Worm (Caenorhabditis elegans): ENCODE results near the gene rpn-13.

Gene rpn-13

ce11 chrIII:6367712-6368111 lies 26.0 kb upstream of the rpn-13 start, which contains the start of the genes C56G2.15 and thoc-2:
Gene C56G2.15, minus strand, starts transcription at chrIII:6367899.
Gene thoc-2, plus strand, starts transcription at chrIII:6368042.
- TF ChIP-seq lin-14 (GFP tag; optimal IDR thresholded peaks at IDR 0.05) (peak; percentile 41), snu-23 (GFP tag; optimal IDR thresholded peaks at IDR 0.05) (peak; percentile 14), skn-1 (tag; optimal IDR thresholded peaks at IDR 0.05) (no peak), rnt-1 (tag; optimal IDR thresholded peaks at IDR 0.05) (peak; percentile 32), nhr-85 (tag) (peak; percentile 64), ceh-82 (tag; optimal IDR thresholded peaks at IDR 0.05) (no peak), fkh-8 (tag; optimal IDR thresholded peaks at IDR 0.05) (no peak), efl-1 (optimal IDR thresholded peaks at IDR 0.05) (peak in 1 of 2 experiments; percentile 0), efl-1 (GFP tag; optimal IDR thresholded peaks at IDR 0.05 in 1 of 2) (peak; percentile 3 to 80), sox-4 (tag; optimal IDR thresholded peaks at IDR 0.05) (no peak), xbp-1 (tag; optimal IDR thresholded peaks at IDR 0.05) (no peak), nhr-11 (tag; optimal IDR thresholded peaks at IDR 0.05) (no peak), lsy-2 (tag; optimal IDR thresholded peaks at IDR 0.05) (peak; percentile 18 to 37), grh-1 (GFP tag; IDR thresholded peaks at IDR 0.05) (no peak), blmp-1 (tag; optimal IDR thresholded peaks at IDR 0.05) (peak; percentile 18), elt-2 (tag; optimal IDR thresholded peaks at IDR 0.05) (no peak), ztf-11 (tag; optimal IDR thresholded peaks at IDR 0.05) (no peak), dsc-1 (tag; optimal IDR thresholded peaks at IDR 0.05) (no peak), pax-3 (tag; optimal IDR thresholded peaks at IDR 0.05) (no peak), egl-13 (tag; optimal IDR thresholded peaks at IDR 0.05) (no peak), unc-62 (GFP tag; optimal IDR thresholded peaks at IDR 0.05) (no peak), jun-1 (tag; optimal IDR thresholded peaks at IDR 0.05) (no peak), mef-2 (tag; optimal IDR thresholded peaks at IDR 0.05) (no peak), ces-1 (GFP tag; optimal IDR thresholded peaks at IDR 0.05) (no peak), nhr-71 (tag; optimal IDR thresholded peaks at IDR 0.05) (peak; percentile 31), nhr-76 (tag; optimal IDR thresholded peaks at IDR 0.05) (no peak)

- TF ChIP-seq fkh-8 (tag; optimal IDR thresholded peaks at IDR 0.05), result no peak
- no peak for TF ChIP-seq elt-2 (tag; optimal IDR thresholded peaks at IDR 0.05)
- TF ChIP-seq fkh-4 (tag; optimal IDR thresholded peaks at IDR 0.05; ENCODE audit: borderline replicate concordance), result no peak
- TF ChIP-seq unc-98 (GFP tag; IDR thresholded peaks at IDR 0.05), result no peak
- TF ChIP-seq nhr-84 (tag; optimal IDR thresholded peaks at IDR 0.05), result no peak
- TF ChIP-seq fkh-10 (GFP tag; optimal IDR thresholded peaks at IDR 0.05), result no peak
- TF ChIP-seq nhr-237 (tag; optimal IDR thresholded peaks at IDR 0.05), result no peak
- peak; percentile 35 for TF ChIP-seq nhr-19 (GFP tag; conservative IDR thresholded peaks at IDR 0.05)
- TF ChIP-seq ets-5 (GFP tag; IDR thresholded peaks at IDR 0.05), result no peak
- no peak for TF ChIP-seq ceh-90 (tag; optimal IDR thresholded peaks at IDR 0.05)
- peak; percentile 60 for TF ChIP-seq snu-23 (GFP tag; optimal IDR thresholded peaks at IDR 0.05)
- TF ChIP-seq lin-15B (tag; optimal IDR thresholded peaks at IDR 0.05), result no peak
- TF ChIP-seq sox-4 (tag; optimal IDR thresholded peaks at IDR 0.05), result no peak
- TF ChIP-seq nhr-76 (tag; optimal IDR thresholded peaks at IDR 0.05), result no peak
- TF ChIP-seq lin-35 (GFP tag; optimal IDR thresholded peaks at IDR 0.05), result peak in 1 of 2 experiments; percentile 10
- no peak for TF ChIP-seq sup-37 (GFP tag; optimal IDR thresholded peaks at IDR 0.05)
- no peak for TF ChIP-seq hpl-2 (GFP tag; optimal IDR thresholded peaks at IDR 0.05)
- TF ChIP-seq Y116A8C.19 (tag; optimal IDR thresholded peaks at IDR 0.05; ENCODE audit: borderline replicate concordance), result no peak
- no peak for TF ChIP-seq skn-1 (tag; optimal IDR thresholded peaks at IDR 0.05)
- no peak for TF ChIP-seq hlh-17 (GFP tag; optimal IDR thresholded peaks at IDR 0.05; ENCODE audit: borderline replicate concordance)
- TF ChIP-seq aha-1 (tag; optimal IDR thresholded peaks at IDR 0.05), result no peak
- peak; percentile 81 for TF ChIP-seq lin-14 (GFP tag; optimal IDR thresholded peaks at IDR 0.05)
- TF ChIP-seq nhr-20 (tag; optimal IDR thresholded peaks at IDR 0.05), result peak; percentile 65
- peak; percentile 58 for TF ChIP-seq lin-39 (tag; optimal IDR thresholded peaks at IDR 0.05)
- no peak for TF ChIP-seq nhr-11 (tag; optimal IDR thresholded peaks at IDR 0.05)
- no peak for TF ChIP-seq vab-15 (tag; optimal IDR thresholded peaks at IDR 0.05)
- TF ChIP-seq elt-3 (tag; optimal IDR thresholded peaks at IDR 0.05), result peak in 1 of 6 experiments; percentile 27
- TF ChIP-seq zag-1 (tag; optimal IDR thresholded peaks at IDR 0.05), result no peak
- TF ChIP-seq pqm-1 (tag; optimal IDR thresholded peaks at IDR 0.05), result no peak
- TF ChIP-seq egl-13 (tag; optimal IDR thresholded peaks at IDR 0.05), result no peak
- peak; percentile 31 for TF ChIP-seq nhr-90 (tag; optimal IDR thresholded peaks at IDR 0.05; ENCODE audit: poor library complexity)
- TF ChIP-seq hlh-4 (tag; optimal IDR thresholded peaks at IDR 0.05), result no peak
- TF ChIP-seq F16B12.6 (tag; optimal IDR thresholded peaks at IDR 0.05), result no peak
- no peak for TF ChIP-seq unc-130 (tag; optimal IDR thresholded peaks at IDR 0.05)
- no peak for TF ChIP-seq dsc-1 (tag; optimal IDR thresholded peaks at IDR 0.05)
- TF ChIP-seq unc-86 (tag; optimal IDR thresholded peaks at IDR 0.05), result no peak
Observed at ce11 chrIII:6364395-6364794, 22.7 kb upstream of the rpn-13 start.
